5 worm cellular contexts compared by ENCODE assay signal in genomic region chrIV:6756374-6756773, ce11.
TF ChIP-seq lines count a peak whose summit lies in the region.

No protein-coding gene starts in this region.

TF ChIP-seq in whole organism, L1 larva, 84 proteins besides CTCF, POLR2A, EP300 and RAD21 (continues in another document):
- TF ChIP-seq nhr-19 (GFP tag; conservative IDR thresholded peaks at IDR 0.05; lab: Robert Waterston, UW) (peak; percentile 80), dsc-1 (tag; optimal IDR thresholded peaks at IDR 0.05; lab: Kevin White, UChicago) (peak; percentile 62), isw-1 (GFP tag; IDR thresholded peaks at IDR 0.05; lab: Robert Waterston, UW) (peak; percentile 71), C34B4.2 (tag; optimal IDR thresholded peaks at IDR 0.05; lab: Kevin White, UChicago) (no peak), hlh-17 (GFP tag; optimal IDR thresholded peaks at IDR 0.05; lab: Kevin White, UChicago; ENCODE audit: borderline replicate concordance) (no peak), lin-14 (GFP tag; optimal IDR thresholded peaks at IDR 0.05; lab: Kevin White, UChicago) (peak; percentile 96), ceh-88 (GFP tag; IDR thresholded peaks at IDR 0.05; lab: Robert Waterston, UW) (no peak; the same call in 1 of the 2 replicates), nhr-76 (tag; optimal IDR thresholded peaks at IDR 0.05; lab: Kevin White, UChicago) (no peak), ztf-4 (tag; optimal IDR thresholded peaks at IDR 0.05; lab: Kevin White, UChicago) (peak; percentile 57), zip-4 (GFP tag; optimal IDR thresholded peaks at IDR 0.05; lab: Kevin White, UChicago) (peak; percentile 68), pqm-1 (tag; optimal IDR thresholded peaks at IDR 0.05; lab: Kevin White, UChicago) (peak; percentile 71), jun-1 (tag; optimal IDR thresholded peaks at IDR 0.05; lab: Kevin White, UChicago) (peak; percentile 78), elt-3 (tag; optimal IDR thresholded peaks at IDR 0.05; lab: Kevin White, UChicago) (peak in 2 of 6 experiments; percentile 15 to 58), ceh-82 (tag; optimal IDR thresholded peaks at IDR 0.05; lab: Kevin White, UChicago) (peak; percentile 76 to 89 (median 84)), skn-1 (tag; optimal IDR thresholded peaks at IDR 0.05; lab: Kevin White, UChicago) (peak; percentile 95), Y116A8C.19 (tag; optimal IDR thresholded peaks at IDR 0.05; lab: Kevin White, UChicago; ENCODE audit: borderline replicate concordance) (peak; percentile 3), lin-15B (tag; optimal IDR thresholded peaks at IDR 0.05; lab: Kevin White, UChicago) (peak; percentile 52)

TF ChIP-seq in whole organism, L3 larva, 47 proteins besides CTCF, POLR2A, EP300 and RAD21 (continues in another document):
- no peak for TF ChIP-seq fos-1 (tag; optimal IDR thresholded peaks at IDR 0.05; lab: Kevin White, UChicago)
- TF ChIP-seq skn-1 (tag; optimal IDR thresholded peaks at IDR 0.05; lab: Kevin White, UChicago) = peak; percentile 63
- peak; percentile 12 for TF ChIP-seq unc-39 (tag; optimal IDR thresholded peaks at IDR 0.05; lab: Kevin White, UChicago)
- no peak for TF ChIP-seq fkh-2 (tag; optimal IDR thresholded peaks at IDR 0.05; lab: Kevin White, UChicago)
- no peak for TF ChIP-seq nhr-12 (tag; optimal IDR thresholded peaks at IDR 0.05; lab: Kevin White, UChicago)
- peak; percentile 3 for TF ChIP-seq nhr-67 (tag; optimal IDR thresholded peaks at IDR 0.05; lab: Kevin White, UChicago)
- peak; percentile 73 for TF ChIP-seq egl-27 (tag; optimal IDR thresholded peaks at IDR 0.05; lab: Kevin White, UChicago)
- peak; percentile 72 for TF ChIP-seq tbx-2 (tag; optimal IDR thresholded peaks at IDR 0.05; lab: Kevin White, UChicago)
- TF ChIP-seq ceh-28 (tag; optimal IDR thresholded peaks at IDR 0.05; lab: Kevin White, UChicago) = peak; percentile 58
- peak; percentile 54 for TF ChIP-seq pqm-1 (tag; optimal IDR thresholded peaks at IDR 0.05; lab: Kevin White, UChicago)
- no peak for TF ChIP-seq mdl-1 (tag; optimal IDR thresholded peaks at IDR 0.05; lab: Kevin White, UChicago)
- TF ChIP-seq nhr-43 (tag; optimal IDR thresholded peaks at IDR 0.05; lab: Kevin White, UChicago; ENCODE audit: poor library complexity, severe bottlenecking) = peak; percentile 67
- TF ChIP-seq nhr-76 (tag; optimal IDR thresholded peaks at IDR 0.05; lab: Kevin White, UChicago) = no peak
- TF ChIP-seq aly-2 (tag; optimal IDR thresholded peaks at IDR 0.05; lab: Kevin White, UChicago) = no peak
- TF ChIP-seq elt-3 (tag; optimal IDR thresholded peaks at IDR 0.05; lab: Kevin White, UChicago) = no peak
- peak; percentile 81 for TF ChIP-seq snpc-4 (tag; optimal IDR thresholded peaks at IDR 0.05; lab: Kevin White, UChicago)
- peak; percentile 89 for TF ChIP-seq jun-1 (tag; optimal IDR thresholded peaks at IDR 0.05; lab: Kevin White, UChicago)
- TF ChIP-seq elt-2 (tag; optimal IDR thresholded peaks at IDR 0.05; lab: Kevin White, UChicago) = peak; percentile 72
- TF ChIP-seq sea-2 (GFP tag; optimal IDR thresholded peaks at IDR 0.05; lab: Kevin White, UChicago) = no peak

TF ChIP-seq in whole organism, early embryonic, 17 proteins besides CTCF, POLR2A, EP300 and RAD21:
- peak; percentile 91 for TF ChIP-seq sea-1 (GFP tag; conservative IDR thresholded peaks at IDR 0.05; lab: Robert Waterston, UW)
- TF ChIP-seq aly-1 (tag; optimal IDR thresholded peaks at IDR 0.05; lab: Kevin White, UChicago) = peak; percentile 82
- TF ChIP-seq B0310.2 (tag; optimal IDR thresholded peaks at IDR 0.05; lab: Kevin White, UChicago) = peak; percentile 47
- peak; percentile 55 for TF ChIP-seq ceh-13 (GFP tag; optimal IDR thresholded peaks at IDR 0.05; lab: Kevin White, UChicago)
- peak; percentile 91 for TF ChIP-seq hmg-4 (GFP tag; optimal IDR thresholded peaks at IDR 0.05; lab: Kevin White, UChicago)
- no peak; the same call in 1 of the 2 replicates for TF ChIP-seq pes-1 (GFP tag; IDR thresholded peaks at IDR 0.05; lab: Robert Waterston, UW)
- TF ChIP-seq tra-4 (tag; optimal IDR thresholded peaks at IDR 0.05; lab: Kevin White, UChicago) = no peak
- TF ChIP-seq hmbx-1 (tag; optimal IDR thresholded peaks at IDR 0.05; lab: Kevin White, UChicago) = peak; percentile 27
- TF ChIP-seq ets-7 (tag; optimal IDR thresholded peaks at IDR 0.05; lab: Kevin White, UChicago) = peak; percentile 69
- peak; percentile 81 for TF ChIP-seq tbx-37 (GFP tag; conservative IDR thresholded peaks at IDR 0.05; lab: Robert Waterston, UW)
- TF ChIP-seq flt-1 (GFP tag; IDR thresholded peaks at IDR 0.05; lab: Robert Waterston, UW) = peak; percentile 78
- peak; percentile 94 for TF ChIP-seq F13C5.2 (tag; optimal IDR thresholded peaks at IDR 0.05; lab: Kevin White, UChicago)
- TF ChIP-seq tbx-11 (GFP tag; IDR thresholded peaks at IDR 0.05; lab: Robert Waterston, UW) = peak; percentile 80
- peak; percentile 83 for TF ChIP-seq scrt-1 (GFP tag; IDR thresholded peaks at IDR 0.05; lab: Robert Waterston, UW)
- no peak for TF ChIP-seq ama-1 (optimal IDR thresholded peaks at IDR 0.05; lab: Kevin White, UChicago)
- peak; percentile 60 for TF ChIP-seq hnd-1 (tag; optimal IDR thresholded peaks at IDR 0.05; lab: Kevin White, UChicago)
- peak; percentile 71 for TF ChIP-seq ceh-36 (tag; optimal IDR thresholded peaks at IDR 0.05; lab: Kevin White, UChicago)

TF ChIP-seq in whole organism, midembryonic, 9 proteins besides CTCF, POLR2A, EP300 and RAD21:
- TF ChIP-seq tab-1 (GFP tag; IDR thresholded peaks at IDR 0.05; lab: Robert Waterston, UW) = no peak; the same call in 1 of the 2 replicates
- TF ChIP-seq med-1 (GFP tag; optimal IDR thresholded peaks at IDR 0.05; lab: Kevin White, UChicago; ENCODE audit: insufficient read depth) = peak; percentile 79
- peak; percentile 75; the same call in 1 of the 2 replicates for TF ChIP-seq klf-2 (GFP tag; conservative IDR thresholded peaks at IDR 0.05; lab: Robert Waterston, UW)
- peak; percentile 93 for TF ChIP-seq ztf-23 (GFP tag; IDR thresholded peaks at IDR 0.05; lab: Robert Waterston, UW)
- peak; percentile 92 for TF ChIP-seq flt-1 (GFP tag; IDR thresholded peaks at IDR 0.05; lab: Robert Waterston, UW)
- peak; percentile 58 for TF ChIP-seq ref-1 (GFP tag; conservative IDR thresholded peaks at IDR 0.05; lab: Robert Waterston, UW)
- TF ChIP-seq ztf-29 (GFP tag; IDR thresholded peaks at IDR 0.05; lab: Robert Waterston, UW) = peak; percentile 89
- TF ChIP-seq T22C8.4 (GFP tag; IDR thresholded peaks at IDR 0.05; lab: Robert Waterston, UW) = peak; percentile 68
- TF ChIP-seq cog-1 (tag; optimal IDR thresholded peaks at IDR 0.05; lab: Kevin White, UChicago) = peak; percentile 81

TF ChIP-seq in whole organism, young adult, 124 proteins besides CTCF, POLR2A, EP300 and RAD21 (continues in another document):
- TF ChIP-seq let-607 (tag; optimal IDR thresholded peaks at IDR 0.05; lab: Kevin White, UChicago) (peak in 1 of 2 experiments; percentile 67), rec-8 (tag; optimal IDR thresholded peaks at IDR 0.05; lab: Kevin White, UChicago) (peak; percentile 14 to 65), nhr-90 (tag; optimal IDR thresholded peaks at IDR 0.05; lab: Kevin White, UChicago) (peak; percentile 42), gei-17 (GFP tag; optimal IDR thresholded peaks at IDR 0.05; lab: Kevin White, UChicago) (peak; percentile 62), egl-44 (GFP tag; IDR thresholded peaks at IDR 0.05; lab: Robert Waterston, UW) (peak; percentile 70; the same call in 1 of the 2 replicates), K12H6.12 (tag; optimal IDR thresholded peaks at IDR 0.05; lab: Kevin White, UChicago) (peak; percentile 87), lin-54 (GFP tag; optimal IDR thresholded peaks at IDR 0.05; lab: Kevin White, UChicago) (peak; percentile 93), B0336.3 (GFP tag; IDR thresholded peaks at IDR 0.05; lab: Robert Waterston, UW) (peak; percentile 98), lsy-27 (tag; optimal IDR thresholded peaks at IDR 0.05; lab: Kevin White, UChicago; ENCODE audit: borderline replicate concordance, insufficient read depth) (peak; percentile 83), lin-26 (GFP tag; IDR thresholded peaks at IDR 0.05; lab: Robert Waterston, UW) (peak; percentile 80; the same call in 1 of the 2 replicates), ekl-4 (GFP tag; IDR thresholded peaks at IDR 0.05; lab: Robert Waterston, UW) (peak; percentile 96), zfh-2 (GFP tag; conservative IDR thresholded peaks at IDR 0.05; lab: Robert Waterston, UW) (peak; percentile 95), atf-7 (tag; optimal IDR thresholded peaks at IDR 0.05; lab: Kevin White, UChicago) (peak; percentile 66), pha-4 (tag; optimal IDR thresholded peaks at IDR 0.05; lab: Kevin White, UChicago) (no peak), attf-3 (GFP tag; conservative IDR thresholded peaks at IDR 0.05; lab: Robert Waterston, UW) (peak; percentile 75), athp-1 (tag; optimal IDR thresholded peaks at IDR 0.05; lab: Kevin White, UChicago) (peak; percentile 92), madf-3 (GFP tag; IDR thresholded peaks at IDR 0.05; lab: Robert Waterston, UW) (peak; percentile 93), sea-2 (GFP tag; IDR thresholded peaks at IDR 0.05; lab: Robert Waterston, UW) (no peak), F22D6.2 (tag; optimal IDR thresholded peaks at IDR 0.05; lab: Kevin White, UChicago) (peak; percentile 23), lin-40 (tag; optimal IDR thresholded peaks at IDR 0.05; lab: Kevin White, UChicago) (peak; percentile 81), zim-3 (tag; optimal IDR thresholded peaks at IDR 0.05; lab: Kevin White, UChicago) (peak; percentile 17), F57A8.1 (GFP tag; optimal IDR thresholded peaks at IDR 0.05; lab: Kevin White, UChicago) (no peak), die-1 (tag; optimal IDR thresholded peaks at IDR 0.05; lab: Kevin White, UChicago) (peak; percentile 77), ztf-18 (tag; optimal IDR thresholded peaks at IDR 0.05; lab: Kevin White, UChicago) (peak; percentile 74), F57C9.4 (tag; optimal IDR thresholded peaks at IDR 0.05; lab: Kevin White, UChicago) (no peak), lir-1 (GFP tag; conservative IDR thresholded peaks at IDR 0.05; lab: Robert Waterston, UW) (peak; percentile 85), fkh-3 (tag; optimal IDR thresholded peaks at IDR 0.05; lab: Kevin White, UChicago) (no peak), Y53G8AR.9 (GFP tag; conservative IDR thresholded peaks at IDR 0.05; lab: Robert Waterston, UW) (peak; percentile 92), ceh-27 (GFP tag; optimal IDR thresholded peaks at IDR 0.05; lab: Kevin White, UChicago) (peak; percentile 79), ceh-100 (GFP tag; IDR thresholded peaks at IDR 0.05; lab: Robert Waterston, UW) (peak; percentile 84), mxl-1 (tag; optimal IDR thresholded peaks at IDR 0.05; lab: Kevin White, UChicago) (no peak), madf-10 (tag; optimal IDR thresholded peaks at IDR 0.05; lab: Kevin White, UChicago) (peak; percentile 83), egrh-3 (GFP tag; IDR thresholded peaks at IDR 0.05; lab: Robert Waterston, UW) (peak; percentile 80), sptf-2 (GFP tag; optimal IDR thresholded peaks at IDR 0.05; lab: Kevin White, UChicago) (peak; percentile 56), lsl-1 (GFP tag; optimal IDR thresholded peaks at IDR 0.05; lab: Kevin White, UChicago) (peak; percentile 84)

Comparison
In these comparisons a context has a peak if more than half of its experiments do, and no peak if none do; other contexts are left out.
1. Of the 8 proteins assayed by ChIP-seq in both whole organism, young adult and whole organism, L1 larva: peak only in whole organism, young adult: none; only in whole organism, L1 larva: none; in both: dpl-1, efl-1, lin-35, nhr-90, snpc-4 and unc-130; in neither: 1; mixed calls (peak in some experiments, not most) for 1.